Fruit fly (Drosophila melanogaster): ENCODE measurements around the gene GIIIspla2.

DNA sequence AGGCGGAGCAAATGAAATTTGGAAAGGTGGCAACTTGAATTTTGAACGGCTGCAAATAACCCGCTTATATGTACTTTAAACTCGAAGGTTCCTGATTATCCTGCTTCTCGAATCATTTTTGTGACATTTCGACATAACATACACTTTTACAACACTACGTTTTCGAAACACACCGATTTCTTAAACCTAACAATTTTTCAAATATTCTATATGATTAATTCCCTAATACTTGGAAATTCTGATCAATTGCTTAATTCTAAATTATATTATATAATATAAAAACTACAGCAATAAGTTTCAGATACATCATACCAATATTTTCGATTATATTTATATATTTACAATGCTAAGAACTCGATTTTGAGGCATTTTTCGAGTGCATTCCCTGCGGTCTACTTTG lies 5.3 kb downstream of the GIIIspla2 start, which contains the start of gene CG10761:
- TF ChIP-seq Mnt (GFP tag; optimal IDR thresholded peaks at IDR 0.05) (no peak), CG5204 (GFP tag; optimal IDR thresholded peaks at IDR 0.05) (no peak), toe (GFP tag; optimal IDR thresholded peaks at IDR 0.05) (no peak), Crg-1 (GFP tag; optimal IDR thresholded peaks at IDR 0.05) (no peak), CG33017 (tag; optimal IDR thresholded peaks at IDR 0.05) (no peak), CG1620 (GFP tag; optimal IDR thresholded peaks at IDR 0.05) (no peak), CG14711 (tag; optimal IDR thresholded peaks at IDR 0.05) (no peak), kay (GFP tag; ENCODE audit: borderline replicate concordance) (no peak), bab1 (GFP tag; optimal IDR thresholded peaks at IDR 0.05) (no peak), Clk (GFP tag; optimal IDR thresholded peaks at IDR 0.05) (no peak), tj (GFP tag; optimal IDR thresholded peaks at IDR 0.05) (no peak), cnc (optimal IDR thresholded peaks at IDR 0.05) (no peak)
